Worm (Caenorhabditis elegans) whole organism, mixed stage, embryonic: ENCODE measurements around the gene osm-10.

Source experiments
- ces-1 ChIP-seq: fragments of 150-350 bp; optimal IDR thresholded peaks from 2 replicates; lab custom pipeline; 2014; ENCODE audit warnings: missing biosample characterization, missing genetic modification reagents, missing genetic modification characterization
- drap-1 ChIP-seq: fragments of 200-800 bp; sonication (Bioruptor generic); optimal IDR thresholded peaks from 3 replicates; lab custom pipeline; 2018; ENCODE audit warnings: mild to moderate bottlenecking, missing genetic modification characterization, missing compliant biosample characterization
- elt-3 ChIP-seq: fragments of 150-350 bp; optimal IDR thresholded peaks from 2 replicates; lab custom pipeline; 2014; ENCODE audit warnings: missing biosample characterization, missing genetic modification characterization
- lin-32 ChIP-seq: fragments of 200-800 bp; sonication (Bioruptor generic); optimal IDR thresholded peaks from 2 replicates; lab custom pipeline; 2018; ENCODE audit warnings: mild to moderate bottlenecking, missing genetic modification characterization, missing compliant biosample characterization
- nhr-237 ChIP-seq: fragments of 150-350 bp; optimal IDR thresholded peaks from 2 replicates; lab custom pipeline; 2014; ENCODE audit warnings: missing biosample characterization, missing genetic modification characterization
- nhr-76 ChIP-seq: sonication (generic microtip); optimal IDR thresholded peaks from 2 replicates; lab custom pipeline; 2017; ENCODE audit warnings: missing biosample characterization, missing genetic modification characterization
- unc-39 ChIP-seq: fragments of 150-350 bp; optimal IDR thresholded peaks from 2 replicates; lab custom pipeline; 2014; ENCODE audit warnings: missing biosample characterization, missing genetic modification characterization
- unc-62 ChIP-seq: fragments of 150-350 bp; optimal IDR thresholded peaks from 2 replicates; lab custom pipeline; 2014; ENCODE audit warnings: missing biosample characterization, missing genetic modification reagents, missing genetic modification characterization
- ztf-11 ChIP-seq: fragments of 150-350 bp; optimal IDR thresholded peaks from 2 replicates; lab custom pipeline; 2014; ENCODE audit warnings: missing biosample characterization, missing genetic modification characterization

DNA sequence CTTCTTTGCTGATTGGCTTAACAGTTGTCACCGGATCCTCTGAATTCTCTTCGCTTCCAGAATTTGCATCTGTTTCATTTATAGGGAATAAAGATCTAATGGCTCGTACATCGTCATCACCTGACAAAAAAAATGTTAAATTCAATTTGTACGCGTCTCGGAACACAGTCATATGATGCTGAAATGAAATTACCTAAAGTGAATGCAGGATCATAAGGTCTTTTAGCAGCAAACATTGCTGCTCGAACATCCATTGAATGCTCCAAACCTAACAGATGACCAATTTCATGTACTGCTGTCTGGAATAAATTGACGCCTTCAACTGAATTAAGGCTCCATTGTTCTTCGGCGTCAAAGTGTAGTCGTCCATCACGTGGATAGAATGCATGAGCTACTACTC, 3.3 kb downstream of the osm-10 start:
- TF ChIP-seq unc-39 (tag; lab: Kevin White, UChicago) (no peak), nhr-237 (tag; lab: Kevin White, UChicago) (no peak), ztf-11 (tag; lab: Kevin White, UChicago) (no peak), nhr-76 (tag; lab: Kevin White, UChicago) (no peak), drap-1 (GFP tag; lab: Kevin White, UChicago) (no peak), unc-62 (no peak), lin-32 (no peak), ces-1 (GFP tag; lab: Kevin White, UChicago) (no peak), elt-3 (tag; lab: Kevin White, UChicago) (no peak)
